Worm (Caenorhabditis elegans): Measurements from ENCODE around the gene F49E11.2.
A peak's percentile ranks its signal among the peaks of the same experiment; 100 is the strongest.

F49E11.2 gene

ce11 chrIV:13078342-13078741 is 39.6 kb upstream of the F49E11.2 start:
- no peak for TF ChIP-seq nhr-90 (tag; optimal IDR thresholded peaks at IDR 0.05; ENCODE audit: poor library complexity)
- no peak for TF ChIP-seq fos-1 (tag; optimal IDR thresholded peaks at IDR 0.05)
- no peak for TF ChIP-seq fkh-4 (tag; optimal IDR thresholded peaks at IDR 0.05; ENCODE audit: borderline replicate concordance)
- TF ChIP-seq tbx-2 (tag; optimal IDR thresholded peaks at IDR 0.05) = no peak

DNA sequence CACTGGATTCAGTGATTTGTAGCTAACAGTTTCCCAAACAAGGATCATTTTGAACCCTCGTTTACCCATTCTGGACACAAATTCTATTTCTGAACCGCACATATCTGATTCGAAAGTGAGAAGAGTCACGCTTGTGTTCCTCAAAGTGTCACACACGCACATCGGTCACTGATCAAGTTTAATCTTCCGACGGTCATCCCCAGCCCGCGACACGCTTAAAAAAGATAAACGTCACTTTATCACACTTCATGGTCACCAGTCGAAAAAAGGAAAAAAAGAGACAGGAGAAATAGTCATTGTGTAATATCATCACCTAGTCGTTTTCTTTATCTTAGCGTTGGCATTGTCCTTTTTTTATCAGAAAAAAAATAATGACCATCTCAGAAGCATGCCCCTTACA is 38.9 kb upstream of the F49E11.2 start:
- TF ChIP-seq sox-4 (tag; optimal IDR thresholded peaks at IDR 0.05) (no peak), alr-1 (tag; optimal IDR thresholded peaks at IDR 0.05; ENCODE audit: borderline replicate concordance) (no peak), dpl-1 (GFP tag; optimal IDR thresholded peaks at IDR 0.05) (no peak), efl-1 (optimal IDR thresholded peaks at IDR 0.05) (no peak), efl-1 (GFP tag; optimal IDR thresholded peaks at IDR 0.05 in 1 of 2) (no peak), isw-1 (GFP tag; IDR thresholded peaks at IDR 0.05) (no peak), C16A3.4 (tag; optimal IDR thresholded peaks at IDR 0.05) (no peak), irx-1 (tag; optimal IDR thresholded peaks at IDR 0.05) (no peak), lin-13 (GFP tag; optimal IDR thresholded peaks at IDR 0.05) (no peak), mdl-1 (tag; optimal IDR thresholded peaks at IDR 0.05) (peak in 1 of 2 experiments; percentile 37), nhr-28 (tag; optimal IDR thresholded peaks at IDR 0.05) (no peak), mef-2 (tag; optimal IDR thresholded peaks at IDR 0.05) (no peak), sptf-1 (tag; optimal IDR thresholded peaks at IDR 0.05) (no peak), snu-23 (GFP tag; optimal IDR thresholded peaks at IDR 0.05) (peak; percentile 42), ces-1 (GFP tag; optimal IDR thresholded peaks at IDR 0.05) (no peak), nhr-85 (tag) (peak; percentile 91), zag-1 (tag; optimal IDR thresholded peaks at IDR 0.05) (no peak), aha-1 (tag; optimal IDR thresholded peaks at IDR 0.05) (no peak), lir-3 (tag; optimal IDR thresholded peaks at IDR 0.05; ENCODE audit: poor library complexity) (no peak), swsn-7 (tag; optimal IDR thresholded peaks at IDR 0.05) (no peak), F16B12.6 (tag; optimal IDR thresholded peaks at IDR 0.05) (no peak), grh-1 (GFP tag; IDR thresholded peaks at IDR 0.05) (no peak), elt-2 (tag; optimal IDR thresholded peaks at IDR 0.05) (no peak), pqm-1 (tag; optimal IDR thresholded peaks at IDR 0.05) (no peak), Y116A8C.19 (tag; optimal IDR thresholded peaks at IDR 0.05; ENCODE audit: borderline replicate concordance) (no peak), pax-3 (tag; optimal IDR thresholded peaks at IDR 0.05) (no peak), elt-3 (tag; optimal IDR thresholded peaks at IDR 0.05) (peak in 2 of 6 experiments; percentile 44 to 78), ztf-4 (tag; optimal IDR thresholded peaks at IDR 0.05) (no peak), fkh-8 (tag; optimal IDR thresholded peaks at IDR 0.05) (no peak), tbx-2 (tag; optimal IDR thresholded peaks at IDR 0.05) (no peak), nhr-90 (tag; optimal IDR thresholded peaks at IDR 0.05; ENCODE audit: poor library complexity) (peak; percentile 7), unc-98 (GFP tag; IDR thresholded peaks at IDR 0.05) (no peak), ama-1 (optimal IDR thresholded peaks at IDR 0.05) (no peak), nhr-237 (tag; optimal IDR thresholded peaks at IDR 0.05) (no peak), unc-62 (GFP tag; optimal IDR thresholded peaks at IDR 0.05) (no peak), fkh-4 (tag; optimal IDR thresholded peaks at IDR 0.05; ENCODE audit: borderline replicate concordance) (no peak), vab-15 (tag; optimal IDR thresholded peaks at IDR 0.05) (no peak), ztf-11 (tag; optimal IDR thresholded peaks at IDR 0.05) (no peak), nhr-20 (tag; optimal IDR thresholded peaks at IDR 0.05) (peak; percentile 54), snpc-4 (tag; optimal IDR thresholded peaks at IDR 0.05) (no peak), mab-9 (GFP tag; IDR thresholded peaks at IDR 0.05) (no peak), efl-3 (GFP tag; optimal IDR thresholded peaks at IDR 0.05) (no peak), mep-1 (tag; optimal IDR thresholded peaks at IDR 0.05) (no peak), nhr-77 (tag; optimal IDR thresholded peaks at IDR 0.05) (no peak), sup-37 (GFP tag; optimal IDR thresholded peaks at IDR 0.05) (no peak), unc-30 (tag; optimal IDR thresholded peaks at IDR 0.05) (no peak), rnt-1 (tag; optimal IDR thresholded peaks at IDR 0.05) (no peak), jun-1 (tag; optimal IDR thresholded peaks at IDR 0.05) (no peak), lin-39 (tag; optimal IDR thresholded peaks at IDR 0.05) (no peak), nhr-19 (GFP tag; conservative IDR thresholded peaks at IDR 0.05) (peak; percentile 45), ceh-8 (GFP tag; optimal IDR thresholded peaks at IDR 0.05) (no peak)

All from whole organism, L1 larva.